Fruit fly (Drosophila melanogaster) whole organism, embryonic: ENCODE data around the gene mbc.
A peak's percentile ranks its signal among the peaks of the same experiment; 100 is the strongest.

Source experiments
- B-H1 ChIP-seq: fragments of 200-800 bp; sonication (Bioruptor generic); IDR thresholded peaks from 3 replicates; pipeline ENCODE4 v1.3.6; 2022; ENCODE audit warnings: missing biosample characterization, missing genetic modification characterization
- Bgb ChIP-seq: fragments of 200-800 bp; sonication (Bioruptor generic); IDR thresholded peaks from 2 replicates; pipeline ENCODE4 v1.3.6; 2022; ENCODE audit warnings: missing biosample characterization, missing genetic modification characterization; ENCODE audit not compliant: partially characterized antibody
- CG1024 ChIP-seq: fragments of 200-800 bp; sonication (Bioruptor generic); IDR thresholded peaks from 2 replicates; pipeline ENCODE4 v1.3.6; 2022; ENCODE audit warnings: missing biosample characterization, missing genetic modification characterization
- CG10267 ChIP-seq: fragments of 200-800 bp; sonication (Bioruptor generic); optimal IDR thresholded peaks from 2 replicates; lab custom pipeline; 2018; ENCODE audit warnings: missing biosample characterization, mild to moderate bottlenecking, missing genetic modification characterization, moderate library complexity
- CG10321 ChIP-seq: fragments of 200-800 bp; sonication (Bioruptor generic); IDR thresholded peaks from 2 replicates; pipeline ENCODE4 v1.3.6; 2022; ENCODE audit warnings: missing biosample characterization, missing genetic modification characterization
- CG10462 ChIP-seq: fragments of 200-800 bp; sonication (Bioruptor generic); optimal IDR thresholded peaks from 2 replicates; lab custom pipeline; 2016; ENCODE audit warnings: missing biosample characterization, missing genetic modification characterization
- CG10543 ChIP-seq: fragments of 200-800 bp; sonication (Bioruptor generic); optimal IDR thresholded peaks from 3 replicates; lab custom pipeline; 2017; ENCODE audit warnings: missing biosample characterization, mild to moderate bottlenecking, missing genetic modification characterization, moderate library complexity
- CG13123 ChIP-seq: fragments of 200-800 bp; sonication (Bioruptor generic); optimal IDR thresholded peaks from 2 replicates; lab custom pipeline; 2016; ENCODE audit warnings: missing biosample characterization, missing genetic modification characterization
- CG13287 ChIP-seq: fragments of 200-800 bp; sonication (Bioruptor generic); IDR thresholded peaks from 2 replicates; pipeline ENCODE4 v1.3.6; 2022; ENCODE audit warnings: missing biosample characterization, missing genetic modification characterization; ENCODE audit not compliant: partially characterized antibody
- CG15514 ChIP-seq: fragments of 200-800 bp; sonication (Bioruptor generic); optimal IDR thresholded peaks from 3 replicates; lab custom pipeline; 2017; ENCODE audit warnings: missing biosample characterization, missing genetic modification characterization, mild to moderate bottlenecking, moderate library complexity, missing genetic modification reagents
- CG16813 ChIP-seq: fragments of 200-800 bp; sonication (Bioruptor generic); IDR thresholded peaks from 3 replicates; pipeline ENCODE4 v1.3.6; 2022; ENCODE audit warnings: missing biosample characterization, missing genetic modification characterization; ENCODE audit not compliant: partially characterized antibody
- CG18619 ChIP-seq: fragments of 200-800 bp; sonication (Bioruptor generic); optimal IDR thresholded peaks from 3 replicates; lab custom pipeline; 2017; ENCODE audit warnings: missing biosample characterization, mild to moderate bottlenecking, missing genetic modification characterization
- CG30020 ChIP-seq: fragments of 200-800 bp; optimal IDR thresholded peaks from 2 replicates; lab custom pipeline; 2019; ENCODE audit warnings: missing biosample characterization, mild to moderate bottlenecking, missing genetic modification characterization, moderate library complexity
- CG3281 ChIP-seq: fragments of 200-800 bp; sonication (Bioruptor generic); optimal IDR thresholded peaks from 3 replicates; lab custom pipeline; 2017; ENCODE audit warnings: missing biosample characterization, mild to moderate bottlenecking, missing genetic modification characterization
- CG4707 ChIP-seq: fragments of 200-800 bp; sonication (Bioruptor generic); optimal IDR thresholded peaks from 2 replicates; lab custom pipeline; 2018; ENCODE audit warnings: missing biosample characterization, mild to moderate bottlenecking, missing genetic modification characterization, moderate library complexity
- CG4730 ChIP-seq: fragments of 200-800 bp; sonication (Bioruptor generic); IDR thresholded peaks from 2 replicates; pipeline ENCODE4 v1.3.6; 2022; ENCODE audit warnings: missing biosample characterization, missing genetic modification characterization
- CG8290 ChIP-seq, 3 experiments: fragments of 200-800 bp; sonication (Bioruptor generic); optimal IDR thresholded peaks; 2 replicates each; lab custom pipeline; 2016 to 2019; ENCODE audit warnings: missing biosample characterization in 3 of 3, missing genetic modification characterization in 3 of 3, mild to moderate bottlenecking in 2 of 3, moderate library complexity in 1 of 3
- CG8359 ChIP-seq: fragments of 200-800 bp; sonication (Bioruptor generic); optimal IDR thresholded peaks from 2 replicates; lab custom pipeline; 2017; ENCODE audit warnings: missing biosample characterization, mild to moderate bottlenecking, missing genetic modification characterization, borderline replicate concordance
- CG8944 ChIP-seq: fragments of 200-800 bp; sonication (Bioruptor generic); optimal IDR thresholded peaks from 3 replicates; lab custom pipeline; 2016; ENCODE audit warnings: missing biosample characterization, missing genetic modification characterization
- D ChIP-seq, 2 experiments: fragments of 200-800 bp in 1 of 2; fragments of >200 bp in 1 of 2; sonication (Bioruptor generic) in 1 of 2; optimal IDR thresholded peaks; 2 replicates in 1 of 2; 3 replicates in 1 of 2; lab custom pipeline; 2017; ENCODE audit warnings: mild to moderate bottlenecking in 1 of 2, missing biosample characterization in 1 of 2, missing genetic modification characterization in 1 of 2, missing genetic modification reagents in 1 of 2
- Dref ChIP-seq: fragments of 200-800 bp; sonication (Bioruptor generic); IDR thresholded peaks from 2 replicates; pipeline ENCODE4 v1.3.6; 2022; ENCODE audit warnings: missing biosample characterization, missing genetic modification characterization
- Hey ChIP-seq: fragments of 200-800 bp; sonication (Bioruptor generic); optimal IDR thresholded peaks from 3 replicates; lab custom pipeline; 2018; ENCODE audit warnings: missing biosample characterization, mild to moderate bottlenecking, missing genetic modification characterization
- HmgZ ChIP-seq: fragments of 200-800 bp; sonication (Bioruptor generic); optimal IDR thresholded peaks from 2 replicates; lab custom pipeline; 2018; ENCODE audit warnings: missing biosample characterization, mild to moderate bottlenecking, missing genetic modification characterization
- Jarid2 ChIP-seq: fragments of 200-800 bp; sonication (Bioruptor generic); optimal IDR thresholded peaks from 3 replicates; lab custom pipeline; 2017; ENCODE audit warnings: mild to moderate bottlenecking, missing biosample characterization, missing genetic modification reagents, missing genetic modification characterization
- Med ChIP-seq: fragments of 200-800 bp; sonication (Bioruptor generic); peaks from one replicate; lab custom pipeline; 2016; ENCODE audit warnings: missing biosample characterization, missing genetic modification characterization, mild to moderate bottlenecking, inconsistent platforms, moderate library complexity
- PHDP ChIP-seq: fragments of 200-800 bp; sonication (Bioruptor generic); optimal IDR thresholded peaks from 3 replicates; lab custom pipeline; 2018; ENCODE audit warnings: missing biosample characterization, mild to moderate bottlenecking, missing genetic modification characterization, moderate library complexity
- Six4 ChIP-seq: fragments of 200-800 bp; sonication (Bioruptor generic); optimal IDR thresholded peaks from 2 replicates; lab custom pipeline; 2016; ENCODE audit warnings: missing biosample characterization, missing genetic modification characterization
- Sox100B ChIP-seq: fragments of 200-800 bp; sonication (Bioruptor generic); optimal IDR thresholded peaks from 3 replicates; lab custom pipeline; 2018; ENCODE audit warnings: missing biosample characterization, mild to moderate bottlenecking, missing genetic modification characterization
- Sry-β ChIP-seq: fragments of 200-800 bp; sonication (Bioruptor generic); optimal IDR thresholded peaks from 2 replicates; lab custom pipeline; 2018; ENCODE audit warnings: missing biosample characterization, mild to moderate bottlenecking, missing genetic modification characterization, moderate library complexity
- Vsx1 ChIP-seq: fragments of 200-800 bp; sonication (Bioruptor generic); optimal IDR thresholded peaks from 2 replicates; lab custom pipeline; 2017; ENCODE audit warnings: missing biosample characterization, mild to moderate bottlenecking, missing genetic modification characterization, missing genetic modification reagents
- ab ChIP-seq: fragments of 200-800 bp; sonication (Bioruptor generic); optimal IDR thresholded peaks from 2 replicates; lab custom pipeline; 2016; ENCODE audit warnings: missing biosample characterization, missing genetic modification characterization
- amos ChIP-seq: fragments of 200-800 bp; sonication (Bioruptor generic); IDR thresholded peaks from 2 replicates; pipeline ENCODE4 v1.3.6; 2022; ENCODE audit warnings: missing biosample characterization, missing genetic modification characterization; ENCODE audit not compliant: partially characterized antibody
- chn ChIP-seq: fragments of 200-800 bp; sonication (Bioruptor generic); optimal IDR thresholded peaks from 2 replicates; lab custom pipeline; 2016; ENCODE audit warnings: missing biosample characterization, missing genetic modification characterization
- ftz-f1 ChIP-seq: fragments of 200-800 bp; sonication (Bioruptor generic); optimal IDR thresholded peaks from 2 replicates; lab custom pipeline; 2016; ENCODE audit warnings: missing biosample characterization, missing genetic modification characterization
- kni ChIP-seq: fragments of 200-800 bp; sonication (Bioruptor generic); optimal IDR thresholded peaks from 3 replicates; lab custom pipeline; 2017; ENCODE audit warnings: mild to moderate bottlenecking, missing biosample characterization, missing genetic modification reagents, missing genetic modification characterization
- lmd ChIP-seq: fragments of 200-800 bp; sonication (Bioruptor generic); IDR thresholded peaks from 2 replicates; pipeline ENCODE4 v1.3.6; 2022; ENCODE audit warnings: missing biosample characterization, missing genetic modification characterization
- lola ChIP-seq, 3 experiments: fragments of >200 bp in 2 of 3; fragments of 200-800 bp in 1 of 3; sonication (Bioruptor generic) in 1 of 3; optimal IDR thresholded peaks; 2 replicates each; lab custom pipeline; 2017 to 2019; ENCODE audit warnings: missing biosample characterization in 3 of 3, missing genetic modification characterization in 3 of 3, mild to moderate bottlenecking in 1 of 3, moderate library complexity in 1 of 3
- onecut ChIP-seq: fragments of 200-800 bp; sonication (Bioruptor generic); IDR thresholded peaks from 2 replicates; pipeline ENCODE4 v1.3.6; 2022; ENCODE audit warnings: missing biosample characterization, missing genetic modification characterization
- pzg ChIP-seq: fragments of 200-800 bp; sonication (Bioruptor generic); optimal IDR thresholded peaks from 3 replicates; lab custom pipeline; 2018; ENCODE audit warnings: missing biosample characterization, mild to moderate bottlenecking, missing genetic modification characterization, moderate library complexity
- row ChIP-seq: fragments of 200-800 bp; sonication (Bioruptor generic); IDR thresholded peaks from 3 replicates; pipeline ENCODE4 v1.3.6; 2022; ENCODE audit warnings: missing biosample characterization, missing genetic modification characterization
- salm ChIP-seq: fragments of 200-800 bp; sonication (Bioruptor generic); optimal IDR thresholded peaks from 2 replicates; lab custom pipeline; 2018; ENCODE audit warnings: missing biosample characterization, mild to moderate bottlenecking, missing genetic modification characterization
- sug ChIP-seq: fragments of 200-800 bp; optimal IDR thresholded peaks from 2 replicates; lab custom pipeline; 2019; ENCODE audit warnings: missing biosample characterization, mild to moderate bottlenecking, missing genetic modification characterization, moderate library complexity
- tgo ChIP-seq: fragments of 200-800 bp; sonication (Bioruptor generic); IDR thresholded peaks from 3 replicates; pipeline ENCODE4 v1.3.6; 2022; ENCODE audit warnings: missing biosample characterization, missing genetic modification characterization
- tio ChIP-seq: fragments of 200-800 bp; sonication (Bioruptor generic); optimal IDR thresholded peaks from 2 replicates; lab custom pipeline; 2017; ENCODE audit warnings: missing biosample characterization, missing genetic modification characterization, inconsistent platforms
- wdn ChIP-seq: fragments of 200-800 bp; sonication (Bioruptor generic); IDR thresholded peaks from 2 replicates; pipeline ENCODE4 v1.3.6; 2022; ENCODE audit warnings: missing biosample characterization, missing genetic modification characterization
- zf30C ChIP-seq: fragments of 200-800 bp; sonication (Bioruptor generic); optimal IDR thresholded peaks from 3 replicates; lab custom pipeline; 2018; ENCODE audit warnings: missing biosample characterization, mild to moderate bottlenecking, missing genetic modification characterization
- zfh2 ChIP-seq: fragments of 200-800 bp; sonication (Bioruptor generic); optimal IDR thresholded peaks from 2 replicates; lab custom pipeline; 2016; ENCODE audit warnings: missing biosample characterization, missing genetic modification characterization

mbc gene

dm6 chr3R:23772808-23773207 is 8.8 kb upstream of the mbc start, which contains the start of gene tst (continued):
- peak in 1 of 3 experiments; percentile 88 for TF ChIP-seq lola (GFP tag; optimal IDR thresholded peaks at IDR 0.05; lab: Kevin White, UChicago)
- TF ChIP-seq CG8359 (GFP tag; lab: Kevin White, UChicago), result peak; percentile 54
- peak; percentile 88 for TF ChIP-seq Sox100B (GFP tag; lab: Kevin White, UChicago)
- peak; percentile 55 for TF ChIP-seq CG10321 (GFP tag; lab: Robert Waterston, UW)
- peak; percentile 83 for TF ChIP-seq Vsx1 (GFP tag; lab: Kevin White, UChicago)
- peak; percentile 87 for TF ChIP-seq CG13123 (GFP tag; lab: Kevin White, UChicago)
- no peak for TF ChIP-seq ab (GFP tag; lab: Kevin White, UChicago)
- TF ChIP-seq chn, result peak; percentile 63
- peak; percentile 80 for TF ChIP-seq salm (tag; lab: Kevin White, UChicago)
- peak; percentile 96 for TF ChIP-seq CG4730 (GFP tag; lab: Robert Waterston, UW)
- TF ChIP-seq CG10462, result peak; percentile 61
- peak; percentile 53 for TF ChIP-seq CG10543 (GFP tag; lab: Kevin White, UChicago)
- no peak for TF ChIP-seq CG4707 (GFP tag; lab: Kevin White, UChicago)
- peak; percentile 34 for TF ChIP-seq CG8944 (GFP tag; lab: Kevin White, UChicago)
- peak; percentile 78 for TF ChIP-seq CG18619
- TF ChIP-seq amos (GFP tag; lab: Robert Waterston, UW), result no peak
- peak; percentile 81 for TF ChIP-seq Six4 (GFP tag; lab: Kevin White, UChicago)
- TF ChIP-seq Sry-β (GFP tag; lab: Kevin White, UChicago), result peak; percentile 59
- peak; percentile 79 for TF ChIP-seq zfh2
- no peak for TF ChIP-seq ftz-f1 (GFP tag; lab: Kevin White, UChicago)
- peak; percentile 74 for TF ChIP-seq onecut (GFP tag; lab: Robert Waterston, UW)
- no peak; the same call in 2 of the 3 replicates for TF ChIP-seq CG16813 (GFP tag; lab: Robert Waterston, UW)
- peak; percentile 86 for TF ChIP-seq CG8290 (GFP tag; optimal IDR thresholded peaks at IDR 0.05; lab: Kevin White, UChicago)
- peak in 1 of 2 experiments; percentile 59 for TF ChIP-seq CG8290 (tag; optimal IDR thresholded peaks at IDR 0.05; lab: Kevin White, UChicago)
- TF ChIP-seq PHDP (tag; lab: Kevin White, UChicago), result peak; percentile 92
- TF ChIP-seq CG30020 (tag; lab: Kevin White, UChicago), result peak; percentile 72
- peak; percentile 99 for TF ChIP-seq row (GFP tag; lab: Robert Waterston, UW)
- peak; percentile 98 for TF ChIP-seq tgo (GFP tag; lab: Robert Waterston, UW)
- TF ChIP-seq wdn (GFP tag; lab: Robert Waterston, UW), result peak; percentile 95
- TF ChIP-seq, all 482 proteins: peak for 374

dm6 chr3R:23773610-23774364 is 7.8 kb upstream of the mbc start, which contains the start of gene CG10208:
Gene CG10208, minus strand, starts transcription at chr3R:23774127.
- TF ChIP-seq Dref (GFP tag; lab: Robert Waterston, UW), result peak; percentile 55
- no peak for TF ChIP-seq tio (GFP tag; lab: Kevin White, UChicago)
- peak; percentile 86 for TF ChIP-seq Hey (tag; lab: Kevin White, UChicago)
- TF ChIP-seq lmd (GFP tag; lab: Robert Waterston, UW), result no peak
- peak; percentile 3 for TF ChIP-seq HmgZ (tag; lab: Kevin White, UChicago)
- no peak for TF ChIP-seq CG1024 (GFP tag; lab: Robert Waterston, UW)
- peak; percentile 15 for TF ChIP-seq Jarid2 (GFP tag; lab: Kevin White, UChicago)
- no peak for TF ChIP-seq CG10267 (tag; lab: Kevin White, UChicago)
- peak; percentile 30; the same call in 1 of the 2 replicates for TF ChIP-seq CG13287 (GFP tag; lab: Robert Waterston, UW)
- TF ChIP-seq Bgb, result peak; percentile 39; the same call in 1 of the 2 replicates
- no peak for TF ChIP-seq B-H1 (GFP tag; lab: Robert Waterston, UW)
- no peak for TF ChIP-seq tgo (GFP tag; lab: Robert Waterston, UW)
- peak; percentile 54 for TF ChIP-seq Med (GFP tag; lab: Kevin White, UChicago)
- no peak for TF ChIP-seq CG3281 (GFP tag; lab: Kevin White, UChicago)
- TF ChIP-seq sug (tag; lab: Kevin White, UChicago), result peak; percentile 7
- TF ChIP-seq CG15514 (GFP tag; lab: Kevin White, UChicago), result peak; percentile 37
- TF ChIP-seq pzg (GFP tag; lab: Kevin White, UChicago), result peak; percentile 18
- no peak for TF ChIP-seq kni (GFP tag; lab: Kevin White, UChicago)
- TF ChIP-seq zf30C, result no peak
- TF ChIP-seq D (optimal IDR thresholded peaks at IDR 0.05; lab: Kevin White, UChicago), result no peak
- no peak for TF ChIP-seq D (GFP tag; optimal IDR thresholded peaks at IDR 0.05; lab: Kevin White, UChicago)
